Fruit fly (Drosophila melanogaster) whole organism, wandering third instar larva: Measurements from ENCODE around the gene CG13280.

Experiments used
- Hr78 ChIP-seq: fragments of >200 bp; optimal IDR thresholded peaks from 2 replicates; lab custom pipeline; 2017; ENCODE audit warnings: missing biosample characterization, missing genetic modification characterization
- br ChIP-seq: fragments of 200-800 bp; sonication (Bioruptor generic); optimal IDR thresholded peaks from 2 replicates; lab custom pipeline; 2016; ENCODE audit warnings: missing biosample characterization, missing genetic modification characterization
- ey ChIP-seq: fragments of 200-800 bp; sonication (Bioruptor generic); optimal IDR thresholded peaks from 2 replicates; lab custom pipeline; 2016; ENCODE audit warnings: missing biosample characterization, missing genetic modification characterization

DNA sequence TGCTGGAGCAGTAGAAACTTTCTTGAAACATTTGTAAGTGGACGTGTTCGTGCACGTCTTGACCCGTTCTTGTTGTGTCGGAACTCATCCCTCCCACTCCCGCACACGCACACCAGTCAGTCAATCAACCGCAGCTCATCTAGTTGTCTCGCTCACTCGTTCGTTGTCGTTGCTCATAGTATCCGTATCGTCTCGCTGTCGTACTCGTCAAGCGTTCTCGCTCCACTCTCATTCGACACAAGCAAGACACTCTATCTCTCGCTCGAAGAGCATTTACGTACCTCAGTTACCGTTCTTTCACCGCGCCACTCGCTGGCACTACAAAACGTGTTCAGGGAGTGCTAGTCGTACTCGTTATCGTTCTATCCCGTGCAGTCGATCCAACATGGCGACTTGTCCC is 33.3 kb downstream of the CG13280 start:
- TF ChIP-seq ey (GFP tag; lab: Kevin White, UChicago) (no peak), Hr78 (GFP tag; lab: Kevin White, UChicago) (no peak), br (GFP tag; lab: Kevin White, UChicago) (no peak)
